Fruit fly (Drosophila melanogaster): ENCODE data around the gene CG1486.

Gene CG1486

dm6 chrX:21323933-21324688, at the start of gene CG1486, which contains the start of gene Dd:
Gene CG1486, plus strand, starts transcription at chrX:21324046.
Gene Dd, minus strand, starts transcription at chrX:21324009.
- peak; percentile 8 for TF ChIP-seq CG11617 (GFP tag; optimal IDR thresholded peaks at IDR 0.05)
- peak; percentile 36 for TF ChIP-seq pad (GFP tag; optimal IDR thresholded peaks at IDR 0.05)
- no peak for TF ChIP-seq CG12768 (GFP tag; optimal IDR thresholded peaks at IDR 0.05)
- peak; percentile 15 for TF ChIP-seq bab1 (GFP tag; optimal IDR thresholded peaks at IDR 0.05)
- TF ChIP-seq Hr96 (GFP tag; optimal IDR thresholded peaks at IDR 0.05): no peak
- no peak for TF ChIP-seq ovo (GFP tag; optimal IDR thresholded peaks at IDR 0.05)
- TF ChIP-seq CG5204 (GFP tag; optimal IDR thresholded peaks at IDR 0.05): no peak
- peak; percentile 27 for TF ChIP-seq CG7101 (tag; optimal IDR thresholded peaks at IDR 0.05)
- TF ChIP-seq CG33017 (tag; optimal IDR thresholded peaks at IDR 0.05): no peak
- TF ChIP-seq cnc (optimal IDR thresholded peaks at IDR 0.05): no peak
- TF ChIP-seq CG7045 (GFP tag; optimal IDR thresholded peaks at IDR 0.05): no peak
- peak; percentile 51 for TF ChIP-seq Mnt (GFP tag; optimal IDR thresholded peaks at IDR 0.05)
- TF ChIP-seq Crg-1 (GFP tag; optimal IDR thresholded peaks at IDR 0.05): no peak
- TF ChIP-seq cic (GFP tag; optimal IDR thresholded peaks at IDR 0.05): no peak
- no peak for TF ChIP-seq kay (GFP tag; ENCODE audit: borderline replicate concordance)
- no peak for TF ChIP-seq CG14711 (tag; optimal IDR thresholded peaks at IDR 0.05)
- TF ChIP-seq CG1620 (GFP tag; optimal IDR thresholded peaks at IDR 0.05): no peak
- no peak for TF ChIP-seq Clk (GFP tag; optimal IDR thresholded peaks at IDR 0.05)
- peak; percentile 94 for TF ChIP-seq tj (GFP tag; optimal IDR thresholded peaks at IDR 0.05)

- TF ChIP-seq ovo (GFP tag; optimal IDR thresholded peaks at IDR 0.05) (no peak), cnc (optimal IDR thresholded peaks at IDR 0.05) (no peak), CG7045 (GFP tag; optimal IDR thresholded peaks at IDR 0.05) (no peak), cic (GFP tag; optimal IDR thresholded peaks at IDR 0.05) (peak; percentile 69)
Measured at dm6 chrX:21276494-21276893, 47.4 kb upstream of the CG1486 start.

- TF ChIP-seq tj (GFP tag; optimal IDR thresholded peaks at IDR 0.05) (no peak), ovo (GFP tag; optimal IDR thresholded peaks at IDR 0.05) (no peak), pad (GFP tag; optimal IDR thresholded peaks at IDR 0.05) (no peak), bab1 (GFP tag; optimal IDR thresholded peaks at IDR 0.05) (no peak), CG12768 (GFP tag; optimal IDR thresholded peaks at IDR 0.05) (no peak), Crg-1 (GFP tag; optimal IDR thresholded peaks at IDR 0.05) (no peak), CG7045 (GFP tag; optimal IDR thresholded peaks at IDR 0.05) (no peak), Mnt (GFP tag; optimal IDR thresholded peaks at IDR 0.05) (no peak), CG1620 (GFP tag; optimal IDR thresholded peaks at IDR 0.05) (no peak), CG7101 (tag; optimal IDR thresholded peaks at IDR 0.05) (no peak), Hr96 (GFP tag; optimal IDR thresholded peaks at IDR 0.05) (no peak), CG33017 (tag; optimal IDR thresholded peaks at IDR 0.05) (no peak), cic (GFP tag; optimal IDR thresholded peaks at IDR 0.05) (no peak), kay (GFP tag; ENCODE audit: borderline replicate concordance) (no peak)
Measured at dm6 chrX:21279311-21279890, 44.4 kb upstream of the CG1486 start.

- no peak for TF ChIP-seq cic (GFP tag; optimal IDR thresholded peaks at IDR 0.05)
- TF ChIP-seq kay (GFP tag; ENCODE audit: borderline replicate concordance): peak; percentile 76
Measured at dm6 chrX:21280629-21281028, 43.2 kb upstream of the CG1486 start.

- no peak for TF ChIP-seq CG1620 (GFP tag; optimal IDR thresholded peaks at IDR 0.05)
- peak; percentile 85 for TF ChIP-seq Mnt (GFP tag; optimal IDR thresholded peaks at IDR 0.05)
- no peak for TF ChIP-seq kay (GFP tag; ENCODE audit: borderline replicate concordance)
- no peak for TF ChIP-seq CG14711 (tag; optimal IDR thresholded peaks at IDR 0.05)
- TF ChIP-seq CG11617 (GFP tag; optimal IDR thresholded peaks at IDR 0.05): no peak
- peak; percentile 34 for TF ChIP-seq CG12768 (GFP tag; optimal IDR thresholded peaks at IDR 0.05)
- TF ChIP-seq Hr96 (GFP tag; optimal IDR thresholded peaks at IDR 0.05): peak; percentile 47
- peak; percentile 47 for TF ChIP-seq ovo (GFP tag; optimal IDR thresholded peaks at IDR 0.05)
- peak; percentile 8 for TF ChIP-seq pad (GFP tag; optimal IDR thresholded peaks at IDR 0.05)
- TF ChIP-seq tj (GFP tag; optimal IDR thresholded peaks at IDR 0.05): peak; percentile 90
- TF ChIP-seq bab1 (GFP tag; optimal IDR thresholded peaks at IDR 0.05): no peak
- TF ChIP-seq CG33017 (tag; optimal IDR thresholded peaks at IDR 0.05): no peak
- peak; percentile 55 for TF ChIP-seq cic (GFP tag; optimal IDR thresholded peaks at IDR 0.05)
- no peak for TF ChIP-seq CG5204 (GFP tag; optimal IDR thresholded peaks at IDR 0.05)
- TF ChIP-seq CG7101 (tag; optimal IDR thresholded peaks at IDR 0.05): no peak
Measured at dm6 chrX:21281039-21281911, 42.6 kb upstream of the CG1486 start, which contains the start of gene Mnr. Gene Mnr, minus strand, starts transcription at chrX:21281171.

- no peak for TF ChIP-seq cnc (optimal IDR thresholded peaks at IDR 0.05)
Measured at dm6 chrX:21282035-21282434, 41.8 kb upstream of the CG1486 start.

Measured in whole organism, adult.